Fruit fly (Drosophila melanogaster): ENCODE data around the gene mRpS26.

DNA sequence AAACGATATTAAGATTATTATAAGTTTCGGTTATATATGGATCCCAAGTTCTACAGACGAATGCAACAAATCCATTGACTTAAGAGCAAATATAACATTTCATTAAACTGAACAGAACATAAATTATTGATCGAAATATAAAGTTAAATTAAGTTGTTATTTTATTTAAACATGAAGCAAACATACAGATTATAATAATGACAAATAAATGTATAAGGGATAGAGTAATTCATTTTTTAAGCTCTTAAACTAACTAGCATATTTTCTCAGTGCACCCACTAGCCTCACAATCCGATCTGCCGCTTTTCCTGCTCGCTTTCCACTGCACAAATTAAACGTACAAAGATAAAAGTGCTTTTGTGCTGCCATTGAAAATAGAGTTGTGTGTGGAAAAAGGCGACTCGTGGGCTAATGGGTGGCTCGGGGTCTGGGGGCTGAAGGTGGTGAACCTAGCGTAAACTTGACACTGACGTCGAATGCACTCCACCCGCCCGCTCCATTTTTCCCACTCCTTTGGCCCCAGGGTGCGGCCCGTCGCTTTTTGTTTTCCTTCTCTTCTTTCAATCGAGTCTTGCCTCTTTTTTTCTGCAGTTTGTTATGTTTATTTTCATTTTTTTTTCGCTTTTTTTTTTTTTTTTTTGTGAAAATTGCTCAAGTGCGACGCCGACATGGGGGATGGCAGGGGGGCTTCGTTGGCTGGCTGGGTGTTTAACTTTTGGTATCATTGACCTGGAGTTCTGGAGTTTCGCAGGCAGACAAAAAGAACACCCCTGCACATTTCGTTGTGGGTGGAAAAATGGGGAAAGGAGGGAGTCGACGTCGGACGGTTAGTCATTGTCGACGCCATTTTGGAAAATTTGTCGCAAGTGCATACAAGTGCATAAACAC is 26.5 kb upstream of the mRpS26 start:
- TF ChIP-seq Pif1B (GFP tag; optimal IDR thresholded peaks at IDR 0.05) (peak; percentile 61), CG12605 (GFP tag; IDR thresholded peaks at IDR 0.05) (peak; percentile 94), gl (tag; optimal IDR thresholded peaks at IDR 0.05) (peak; percentile 80), CG34367 (tag; optimal IDR thresholded peaks at IDR 0.05) (peak; percentile 50), CG15710 (tag; optimal IDR thresholded peaks at IDR 0.05) (peak; percentile 61), CG9948 (tag; optimal IDR thresholded peaks at IDR 0.05) (peak; percentile 86), rn (GFP tag; IDR thresholded peaks at IDR 0.05) (peak; percentile 17; the same call in 1 of the 2 replicates), fd96Ca (GFP tag; IDR thresholded peaks at IDR 0.05) (peak; percentile 88), Ets98B (GFP tag; IDR thresholded peaks at IDR 0.05) (peak; percentile 57)
